Worm (Caenorhabditis elegans): ENCODE results near the gene srd-48.

The srd-48 gene

DNA sequence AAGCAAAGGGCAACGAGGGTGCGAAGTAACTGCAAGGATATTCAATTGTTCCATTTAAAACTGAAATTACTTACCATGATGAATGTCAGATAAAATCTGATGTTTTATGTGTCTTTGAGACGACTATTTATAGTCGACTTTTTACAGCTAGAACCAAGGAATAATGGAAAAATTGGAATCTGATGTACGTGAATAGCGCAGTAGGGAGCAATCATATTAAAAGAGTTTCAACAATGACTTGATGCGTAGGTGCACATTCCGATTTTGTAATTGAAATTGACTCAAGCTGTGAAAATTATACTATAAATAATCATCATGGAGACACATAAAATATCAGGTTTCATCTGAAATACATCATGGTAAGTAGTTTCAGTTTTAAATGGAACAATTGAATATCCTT, 7.4 kb downstream of the srd-48 start, which contains the start of the genes nspc-9 and nspc-10:
nspc-9 (minus strand) TSS at position 101 of the 400 bp plus-strand sequence.
nspc-10 (plus strand) TSS at position 331 of the 400 bp plus-strand sequence.
- TF ChIP-seq egl-5 (tag; optimal IDR thresholded peaks at IDR 0.05) (no peak), fkh-2 (tag; optimal IDR thresholded peaks at IDR 0.05) (no peak), ztf-4 (tag; optimal IDR thresholded peaks at IDR 0.05) (no peak), ZK546.5 (tag; optimal IDR thresholded peaks at IDR 0.05) (no peak), ceh-82 (tag; optimal IDR thresholded peaks at IDR 0.05) (no peak), pha-4 (tag; optimal IDR thresholded peaks at IDR 0.05) (no peak), egl-27 (tag; optimal IDR thresholded peaks at IDR 0.05) (no peak), zag-1 (tag; optimal IDR thresholded peaks at IDR 0.05) (no peak), nhr-237 (tag; optimal IDR thresholded peaks at IDR 0.05) (no peak), elt-3 (tag; optimal IDR thresholded peaks at IDR 0.05) (no peak), nhr-77 (tag; optimal IDR thresholded peaks at IDR 0.05) (no peak), unc-62 (GFP tag; optimal IDR thresholded peaks at IDR 0.05) (no peak), skn-1 (tag; optimal IDR thresholded peaks at IDR 0.05) (no peak), lin-39 (tag; optimal IDR thresholded peaks at IDR 0.05) (no peak), ceh-9 (tag; optimal IDR thresholded peaks at IDR 0.05) (no peak), ceh-16 (tag; optimal IDR thresholded peaks at IDR 0.05) (no peak), hmg-11 (tag; optimal IDR thresholded peaks at IDR 0.05) (no peak), nfya-1 (tag; optimal IDR thresholded peaks at IDR 0.05; ENCODE audit: insufficient read depth) (no peak), nhr-76 (tag; optimal IDR thresholded peaks at IDR 0.05) (no peak)

DNA sequence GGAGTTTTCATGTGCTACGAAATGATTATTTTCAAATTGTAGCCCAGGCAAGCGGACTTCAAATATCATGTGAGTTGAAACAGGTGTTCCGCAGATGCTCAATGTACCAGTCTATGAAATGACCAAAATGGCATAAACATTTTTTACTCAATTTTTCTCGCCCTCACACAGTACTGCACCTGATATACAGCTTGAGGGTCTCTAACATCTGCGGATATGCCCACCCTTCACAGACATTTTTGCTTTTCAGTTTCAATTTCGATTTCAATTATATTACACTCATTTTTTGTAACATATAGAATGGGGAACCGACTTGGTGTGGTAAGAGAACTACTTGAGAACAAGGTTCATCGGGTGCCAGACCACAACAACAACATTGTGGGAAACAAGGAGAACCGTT, 10.8 kb downstream of the srd-48 start, which contains the start of gene F42F12.11:
F42F12.11 (plus strand) TSS at position 301 of the 400 bp plus-strand sequence.
- TF ChIP-seq unc-62 (GFP tag; optimal IDR thresholded peaks at IDR 0.05) (no peak), nhr-28 (tag; optimal IDR thresholded peaks at IDR 0.05) (no peak), lin-39 (tag; optimal IDR thresholded peaks at IDR 0.05) (no peak), mdl-1 (tag; optimal IDR thresholded peaks at IDR 0.05) (no peak), mml-1 (tag; optimal IDR thresholded peaks at IDR 0.05) (no peak), aly-2 (tag; optimal IDR thresholded peaks at IDR 0.05) (no peak), skn-1 (tag; optimal IDR thresholded peaks at IDR 0.05) (no peak), nhr-25 (tag; optimal IDR thresholded peaks at IDR 0.05) (no peak), elt-3 (tag; optimal IDR thresholded peaks at IDR 0.05) (no peak), ceh-28 (tag; optimal IDR thresholded peaks at IDR 0.05) (no peak), nhr-23 (tag; optimal IDR thresholded peaks at IDR 0.05) (no peak), elt-1 (tag; optimal IDR thresholded peaks at IDR 0.05) (no peak), R02D3.7 (tag; optimal IDR thresholded peaks at IDR 0.05) (no peak), pqm-1 (tag; optimal IDR thresholded peaks at IDR 0.05) (no peak), fos-1 (tag; optimal IDR thresholded peaks at IDR 0.05) (no peak), ceh-82 (tag; optimal IDR thresholded peaks at IDR 0.05) (no peak), elt-2 (tag; optimal IDR thresholded peaks at IDR 0.05) (no peak), lsy-12 (tag; optimal IDR thresholded peaks at IDR 0.05) (no peak), unc-39 (tag; optimal IDR thresholded peaks at IDR 0.05) (no peak), ZK546.5 (tag; optimal IDR thresholded peaks at IDR 0.05) (no peak)

DNA sequence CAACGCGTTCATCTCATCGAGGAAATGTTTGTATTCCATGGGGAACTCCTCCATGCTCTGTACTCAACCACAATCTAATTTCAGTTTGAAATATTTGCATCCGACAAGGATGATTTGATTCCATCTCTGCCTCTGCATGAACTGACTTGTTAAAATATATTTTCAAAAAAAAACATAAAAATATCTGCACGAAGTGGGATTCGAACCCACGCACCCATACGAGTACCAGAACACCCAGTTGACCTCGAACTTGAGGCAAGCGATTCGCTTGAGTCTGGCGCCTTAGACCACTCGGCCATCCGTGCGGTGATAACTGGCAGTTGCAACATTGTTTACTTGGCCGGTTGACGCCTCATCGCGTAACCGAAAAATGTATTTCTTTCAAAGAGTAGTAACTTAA, 11.9 kb downstream of the srd-48 start:
- TF ChIP-seq skn-1 (tag; optimal IDR thresholded peaks at IDR 0.05), result peak; percentile 51
- TF ChIP-seq nhr-237 (tag; optimal IDR thresholded peaks at IDR 0.05), result no peak
- no peak for TF ChIP-seq elt-3 (tag; optimal IDR thresholded peaks at IDR 0.05)
- peak; percentile 4 for TF ChIP-seq hmg-11 (tag; optimal IDR thresholded peaks at IDR 0.05)
- no peak for TF ChIP-seq ceh-82 (tag; optimal IDR thresholded peaks at IDR 0.05)
- no peak for TF ChIP-seq ama-1 (optimal IDR thresholded peaks at IDR 0.05)
- no peak for TF ChIP-seq pqm-1 (tag; optimal IDR thresholded peaks at IDR 0.05)
- TF ChIP-seq nfya-1 (tag; optimal IDR thresholded peaks at IDR 0.05; ENCODE audit: insufficient read depth), result peak; percentile 26
- no peak for TF ChIP-seq nhr-23 (tag; optimal IDR thresholded peaks at IDR 0.05)
- no peak for TF ChIP-seq mdl-1 (tag; optimal IDR thresholded peaks at IDR 0.05)
- no peak for TF ChIP-seq nhr-25 (tag; optimal IDR thresholded peaks at IDR 0.05)
- peak; percentile 49 for TF ChIP-seq elt-2 (tag; optimal IDR thresholded peaks at IDR 0.05)
- TF ChIP-seq nhr-43 (tag; optimal IDR thresholded peaks at IDR 0.05; ENCODE audit: poor library complexity, severe bottlenecking), result peak; percentile 36
- no peak for TF ChIP-seq fkh-2 (tag; optimal IDR thresholded peaks at IDR 0.05)
- no peak for TF ChIP-seq tbx-2 (tag; optimal IDR thresholded peaks at IDR 0.05)
- no peak for TF ChIP-seq nhr-67 (tag; optimal IDR thresholded peaks at IDR 0.05)

DNA sequence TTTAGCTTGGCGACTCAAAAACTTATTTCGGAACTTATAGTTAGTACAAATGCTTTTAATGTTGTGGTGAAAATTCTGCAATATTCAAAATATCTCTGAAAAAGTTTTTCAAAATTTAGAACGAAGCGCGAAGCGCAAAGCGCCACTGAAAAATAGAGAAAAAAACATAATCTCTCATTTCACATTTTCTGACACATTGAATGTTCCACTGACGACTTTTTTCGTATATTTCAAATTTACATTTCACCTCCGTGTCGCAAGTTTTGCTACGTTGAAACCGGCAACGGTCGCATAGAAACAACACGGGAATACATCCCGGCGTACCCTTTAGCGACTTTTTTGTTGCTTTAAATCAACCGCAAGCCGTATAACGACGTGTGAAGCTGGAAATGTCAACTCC, 12.4 kb downstream of the srd-48 start, which contains the start of gene F42F12.14:
F42F12.14 (plus strand) TSS at position 301 of the 400 bp plus-strand sequence.
- TF ChIP-seq egl-5 (tag; optimal IDR thresholded peaks at IDR 0.05), result no peak
- no peak for TF ChIP-seq ceh-16 (tag; optimal IDR thresholded peaks at IDR 0.05)
- no peak for TF ChIP-seq nhr-28 (tag; optimal IDR thresholded peaks at IDR 0.05)
- no peak for TF ChIP-seq fos-1 (tag; optimal IDR thresholded peaks at IDR 0.05)
- TF ChIP-seq zag-1 (tag; optimal IDR thresholded peaks at IDR 0.05), result no peak
- TF ChIP-seq lin-39 (tag; optimal IDR thresholded peaks at IDR 0.05), result no peak
- TF ChIP-seq daf-12 (tag; optimal IDR thresholded peaks at IDR 0.05), result no peak
- TF ChIP-seq pha-4 (tag; optimal IDR thresholded peaks at IDR 0.05), result no peak
- no peak for TF ChIP-seq eor-1 (tag; optimal IDR thresholded peaks at IDR 0.05)
- no peak for TF ChIP-seq elt-3 (tag; optimal IDR thresholded peaks at IDR 0.05)
- no peak for TF ChIP-seq nhr-67 (tag; optimal IDR thresholded peaks at IDR 0.05)

Data from whole organism, L3 larva.